Fruit fly (Drosophila melanogaster) whole organism, embryonic: ENCODE measurements around the gene Or83a.

ENCODE experiments used
- Aef1 ChIP-seq: fragments of 200-800 bp; sonication (Bioruptor generic); IDR thresholded peaks from 3 replicates; pipeline ENCODE4 v1.3.6; 2022; ENCODE audit warnings: missing biosample characterization, missing genetic modification characterization
- Asciz ChIP-seq: fragments of 200-800 bp; sonication (Bioruptor generic); optimal IDR thresholded peaks from 2 replicates; lab custom pipeline; 2017; ENCODE audit warnings: missing biosample characterization, mild to moderate bottlenecking, missing genetic modification characterization, missing genetic modification reagents
- B-H2 ChIP-seq: fragments of 200-800 bp; sonication (Bioruptor generic); optimal IDR thresholded peaks from 2 replicates; lab custom pipeline; 2018; ENCODE audit warnings: missing biosample characterization, mild to moderate bottlenecking, missing genetic modification characterization
- Bgb ChIP-seq: fragments of 200-800 bp; sonication (Bioruptor generic); IDR thresholded peaks from 2 replicates; pipeline ENCODE4 v1.3.6; 2022; ENCODE audit warnings: missing biosample characterization, missing genetic modification characterization; ENCODE audit not compliant: partially characterized antibody
- CG12071 ChIP-seq: fragments of 200-800 bp; sonication (Bioruptor generic); optimal IDR thresholded peaks from 3 replicates; lab custom pipeline; 2018; ENCODE audit warnings: missing biosample characterization, mild to moderate bottlenecking, missing genetic modification characterization
- CG13624 ChIP-seq: fragments of 200-800 bp; sonication (Bioruptor generic); optimal IDR thresholded peaks from 2 replicates; lab custom pipeline; 2016; ENCODE audit warnings: missing biosample characterization, missing genetic modification characterization
- CG14441 ChIP-seq: fragments of 200-800 bp; sonication (Bioruptor generic); IDR thresholded peaks from 2 replicates; pipeline ENCODE4 v1.3.6; 2022; ENCODE audit warnings: missing biosample characterization, missing genetic modification characterization
- CG17186 ChIP-seq: fragments of 200-800 bp; sonication (Bioruptor generic); optimal IDR thresholded peaks from 3 replicates; lab custom pipeline; 2017; ENCODE audit warnings: missing biosample characterization, missing genetic modification reagents, missing genetic modification characterization
- CG2712 ChIP-seq: fragments of 200-800 bp; optimal IDR thresholded peaks from 3 replicates; lab custom pipeline; 2019; ENCODE audit warnings: missing biosample characterization, mild to moderate bottlenecking, missing genetic modification characterization, moderate library complexity
- CG31365 ChIP-seq: fragments of 200-800 bp; sonication (Bioruptor generic); optimal IDR thresholded peaks from 2 replicates; lab custom pipeline; 2018; ENCODE audit warnings: missing biosample characterization, mild to moderate bottlenecking, missing genetic modification characterization
- CG31388 ChIP-seq: fragments of 200-800 bp; sonication (Bioruptor generic); optimal IDR thresholded peaks from 2 replicates; lab custom pipeline; 2016; ENCODE audit warnings: missing biosample characterization, missing genetic modification characterization
- CG32767 ChIP-seq: fragments of 200-800 bp; sonication (Bioruptor generic); IDR thresholded peaks from 2 replicates; pipeline ENCODE4 v1.3.6; 2022; ENCODE audit warnings: missing biosample characterization, missing genetic modification characterization
- CG3726 ChIP-seq: fragments of 200-800 bp; sonication (Bioruptor generic); IDR thresholded peaks from 3 replicates; pipeline ENCODE4, ENCODE4 v1.3.6; 2022; ENCODE audit warnings: missing biosample characterization, missing genetic modification characterization
- CG3995 ChIP-seq: fragments of 200-800 bp; sonication (Bioruptor generic); optimal IDR thresholded peaks from 3 replicates; lab custom pipeline; 2016; ENCODE audit warnings: missing biosample characterization, missing genetic modification characterization
- CG4424 ChIP-seq: fragments of 200-800 bp; sonication (Bioruptor generic); optimal IDR thresholded peaks from 3 replicates; lab custom pipeline; 2016; ENCODE audit warnings: missing biosample characterization, missing genetic modification characterization
- CG4730 ChIP-seq: fragments of 200-800 bp; sonication (Bioruptor generic); IDR thresholded peaks from 2 replicates; pipeline ENCODE4 v1.3.6; 2022; ENCODE audit warnings: missing biosample characterization, missing genetic modification characterization
- CG7786 ChIP-seq: fragments of 200-800 bp; sonication (Bioruptor generic); optimal IDR thresholded peaks from 2 replicates; lab custom pipeline; 2016; ENCODE audit warnings: missing biosample characterization, missing genetic modification characterization
- CG8290 ChIP-seq, 3 experiments: fragments of 200-800 bp; sonication (Bioruptor generic); optimal IDR thresholded peaks; 2 replicates each; lab custom pipeline; 2016 to 2019; ENCODE audit warnings: missing biosample characterization in 3 of 3, missing genetic modification characterization in 3 of 3, mild to moderate bottlenecking in 2 of 3, moderate library complexity in 1 of 3
- Ets65A ChIP-seq: fragments of 200-800 bp; sonication (Bioruptor generic); peaks from one replicate; lab custom pipeline; 2016; ENCODE audit warnings: missing biosample characterization, missing genetic modification characterization
- Hr78 ChIP-seq, 2 experiments: fragments of 200-800 bp in 1 of 2; fragments of >200 bp in 1 of 2; sonication (Bioruptor generic) in 1 of 2; optimal IDR thresholded peaks; 2 replicates each; lab custom pipeline; 2017 to 2019; ENCODE audit warnings: missing biosample characterization in 2 of 2, missing genetic modification characterization in 2 of 2, mild to moderate bottlenecking in 1 of 2, moderate library complexity in 1 of 2
- Hsf ChIP-seq: fragments of 200-800 bp; sonication (Bioruptor generic); optimal IDR thresholded peaks from 3 replicates; lab custom pipeline; 2016; ENCODE audit warnings: missing biosample characterization, missing genetic modification characterization
- Med ChIP-seq: fragments of 200-800 bp; sonication (Bioruptor generic); peaks from one replicate; lab custom pipeline; 2016; ENCODE audit warnings: missing biosample characterization, missing genetic modification characterization, mild to moderate bottlenecking, inconsistent platforms, moderate library complexity
- NC2α ChIP-seq: fragments of 200-800 bp; sonication (Bioruptor generic); optimal IDR thresholded peaks from 2 replicates; lab custom pipeline; 2016; ENCODE audit warnings: missing biosample characterization, missing genetic modification characterization
- Neu2 ChIP-seq: fragments of 200-800 bp; sonication (Bioruptor generic); optimal IDR thresholded peaks from 3 replicates; lab custom pipeline; 2016; ENCODE audit warnings: missing biosample characterization, missing genetic modification characterization, borderline replicate concordance
- Nf-YA ChIP-seq: fragments of 200-800 bp; sonication (Bioruptor generic); IDR thresholded peaks from 2 replicates; pipeline ENCODE4 v1.3.6; 2022; ENCODE audit warnings: missing biosample characterization, missing genetic modification characterization
- NfI ChIP-seq: fragments of 200-800 bp; sonication (Bioruptor generic); optimal IDR thresholded peaks from 3 replicates; lab custom pipeline; 2018; ENCODE audit warnings: missing biosample characterization, mild to moderate bottlenecking, missing genetic modification characterization, moderate library complexity
- Oli ChIP-seq: fragments of 200-800 bp; sonication (Bioruptor generic); optimal IDR thresholded peaks from 2 replicates; lab custom pipeline; 2018; ENCODE audit warnings: missing biosample characterization, mild to moderate bottlenecking, missing genetic modification characterization, moderate library complexity
- Sin3A ChIP-seq: fragments of >200 bp; optimal IDR thresholded peaks from 2 replicates; lab custom pipeline; 2018
- Sox100B ChIP-seq: fragments of 200-800 bp; sonication (Bioruptor generic); optimal IDR thresholded peaks from 3 replicates; lab custom pipeline; 2018; ENCODE audit warnings: missing biosample characterization, mild to moderate bottlenecking, missing genetic modification characterization
- Vsx1 ChIP-seq: fragments of 200-800 bp; sonication (Bioruptor generic); optimal IDR thresholded peaks from 2 replicates; lab custom pipeline; 2017; ENCODE audit warnings: missing biosample characterization, mild to moderate bottlenecking, missing genetic modification characterization, missing genetic modification reagents
- ab ChIP-seq: fragments of 200-800 bp; sonication (Bioruptor generic); optimal IDR thresholded peaks from 2 replicates; lab custom pipeline; 2016; ENCODE audit warnings: missing biosample characterization, missing genetic modification characterization
- bbx ChIP-seq: fragments of 200-800 bp; sonication (Bioruptor generic); IDR thresholded peaks from 2 replicates; pipeline ENCODE4 v1.3.6; 2022; ENCODE audit warnings: missing biosample characterization, missing genetic modification characterization; ENCODE audit not compliant: partially characterized antibody
- bcd ChIP-seq: fragments of 200-800 bp; sonication (Bioruptor generic); optimal IDR thresholded peaks from 2 replicates; lab custom pipeline; 2017; ENCODE audit warnings: missing biosample characterization, mild to moderate bottlenecking, missing genetic modification characterization
- caup ChIP-seq: fragments of 200-800 bp; sonication (Bioruptor generic); optimal IDR thresholded peaks from 3 replicates; lab custom pipeline; 2017; ENCODE audit warnings: missing biosample characterization, mild to moderate bottlenecking, missing genetic modification characterization, moderate library complexity; ENCODE audit not compliant: severe bottlenecking
- dpn ChIP-seq, 2 experiments: fragments of 200-800 bp; sonication (Bioruptor generic); optimal IDR thresholded peaks; 3 replicates each; lab custom pipeline; 2016; ENCODE audit warnings: missing biosample characterization in 2 of 2, missing genetic modification characterization in 2 of 2
- exex ChIP-seq: fragments of 200-800 bp; sonication (Bioruptor generic); optimal IDR thresholded peaks from 4 replicates; lab custom pipeline; 2018; ENCODE audit warnings: missing biosample characterization, mild to moderate bottlenecking, missing genetic modification characterization, moderate library complexity
- fd64A ChIP-seq: fragments of 200-800 bp; sonication (Bioruptor generic); optimal IDR thresholded peaks from 3 replicates; lab custom pipeline; 2018; ENCODE audit warnings: missing biosample characterization, mild to moderate bottlenecking, missing genetic modification characterization
- gcm ChIP-seq: fragments of 200-800 bp; sonication (Bioruptor generic); optimal IDR thresholded peaks from 2 replicates; lab custom pipeline; 2019; ENCODE audit warnings: missing biosample characterization, mild to moderate bottlenecking, missing genetic modification characterization, moderate library complexity
- gcm2 ChIP-seq: fragments of 200-800 bp; sonication (Bioruptor generic); optimal IDR thresholded peaks from 2 replicates; lab custom pipeline; 2016; ENCODE audit warnings: missing biosample characterization, missing genetic modification characterization
- ind ChIP-seq: fragments of 200-800 bp; sonication (Bioruptor generic); optimal IDR thresholded peaks from 3 replicates; lab custom pipeline; 2016; ENCODE audit warnings: missing biosample characterization, missing genetic modification characterization
- nom ChIP-seq: fragments of 200-800 bp; sonication (Bioruptor generic); optimal IDR thresholded peaks from 2 replicates; lab custom pipeline; 2017; ENCODE audit warnings: missing biosample characterization, missing genetic modification characterization, mild to moderate bottlenecking, moderate library complexity, missing genetic modification reagents
- otp ChIP-seq: fragments of 200-800 bp; sonication (Bioruptor generic); IDR thresholded peaks from 3 replicates; pipeline ENCODE4, ENCODE4 v1.3.6; 2022; ENCODE audit warnings: missing biosample characterization, missing genetic modification characterization
- peb ChIP-seq: fragments of 200-800 bp; sonication (Bioruptor generic); IDR thresholded peaks from 2 replicates; pipeline ENCODE4 v1.3.6; 2022; ENCODE audit warnings: missing biosample characterization, missing genetic modification characterization
- phol ChIP-seq: fragments of 200-800 bp; sonication (Bioruptor generic); optimal IDR thresholded peaks from 3 replicates; lab custom pipeline; 2018; ENCODE audit warnings: missing biosample characterization, mild to moderate bottlenecking, missing genetic modification characterization, moderate library complexity
- psq ChIP-seq: fragments of 200-800 bp; sonication (Bioruptor generic); optimal IDR thresholded peaks from 2 replicates; lab custom pipeline; 2017; ENCODE audit warnings: missing biosample characterization, missing genetic modification characterization
- run ChIP-seq: fragments of 200-800 bp; sonication (Bioruptor generic); optimal IDR thresholded peaks from 3 replicates; lab custom pipeline; 2018; ENCODE audit warnings: missing biosample characterization, mild to moderate bottlenecking, missing genetic modification characterization
- vnd ChIP-seq: fragments of 200-800 bp; sonication (Bioruptor generic); IDR thresholded peaks from 3 replicates; pipeline ENCODE4 v1.3.6; 2022; ENCODE audit warnings: missing biosample characterization, missing genetic modification characterization; ENCODE audit not compliant: partially characterized antibody
- wek ChIP-seq: fragments of 200-800 bp; sonication (Bioruptor generic); optimal IDR thresholded peaks from 3 replicates; lab custom pipeline; 2018; ENCODE audit warnings: missing biosample characterization, mild to moderate bottlenecking, missing genetic modification characterization, moderate library complexity
- zfh2 ChIP-seq: fragments of 200-800 bp; sonication (Bioruptor generic); optimal IDR thresholded peaks from 2 replicates; lab custom pipeline; 2016; ENCODE audit warnings: missing biosample characterization, missing genetic modification characterization

The Or83a gene

dm6 chr3R:5368170-5368781, 30.7 kb downstream of the Or83a start, which contains the start of gene Cerk (continued):
- TF ChIP-seq NC2α (GFP tag; lab: Kevin White, UChicago) (no peak), B-H2 (peak; percentile 21), exex (tag; lab: Kevin White, UChicago) (no peak), CG14441 (GFP tag; lab: Robert Waterston, UW) (no peak), bcd (GFP tag; lab: Kevin White, UChicago) (no peak), CG32767 (no peak), wek (GFP tag; lab: Kevin White, UChicago) (peak; percentile 99), CG3726 (GFP tag; lab: Robert Waterston, UW) (no peak), otp (GFP tag; lab: Robert Waterston, UW) (0 out of 3 replicates have a peak, but pooled peaks have one; percentile 33), Sin3A (lab: Kevin White, UChicago) (peak; percentile 70), peb (no peak), CG7786 (peak; percentile 20), NfI (peak; percentile 42), Sox100B (GFP tag; lab: Kevin White, UChicago) (no peak), Asciz (GFP tag; lab: Kevin White, UChicago) (no peak), CG4730 (no peak), ab (GFP tag; lab: Kevin White, UChicago) (no peak), Oli (no peak), CG12071 (GFP tag; lab: Kevin White, UChicago) (no peak), gcm (no peak), fd64A (GFP tag; lab: Kevin White, UChicago) (no peak), Vsx1 (no peak), caup (GFP tag; lab: Kevin White, UChicago) (peak; percentile 30), zfh2 (GFP tag; lab: Kevin White, UChicago) (peak; percentile 36), CG8290 (GFP tag; optimal IDR thresholded peaks at IDR 0.05; lab: Kevin White, UChicago) (peak; percentile 30), CG8290 (tag; optimal IDR thresholded peaks at IDR 0.05; lab: Kevin White, UChicago) (peak; percentile 28 to 86), Bgb (peak; percentile 68), CG13624 (GFP tag; lab: Kevin White, UChicago) (peak; percentile 41), CG17186 (GFP tag; lab: Kevin White, UChicago) (peak; percentile 66), CG31388 (GFP tag; lab: Kevin White, UChicago) (no peak), Med (GFP tag; lab: Kevin White, UChicago) (peak; percentile 93), vnd (no peak), run (tag; lab: Kevin White, UChicago) (no peak), Ets65A (GFP tag; lab: Kevin White, UChicago) (peak; percentile 32), nom (GFP tag; lab: Kevin White, UChicago) (peak; percentile 54), psq (GFP tag; lab: Kevin White, UChicago) (no peak), Aef1 (GFP tag; lab: Robert Waterston, UW) (0 out of 3 replicates have a peak, but pooled peaks have one; percentile 12), CG3995 (GFP tag; lab: Kevin White, UChicago) (peak; percentile 93), CG4424 (GFP tag; lab: Kevin White, UChicago) (peak; percentile 1), Hsf (GFP tag; lab: Kevin White, UChicago) (peak; percentile 24), Neu2 (no peak), CG31365 (tag; lab: Kevin White, UChicago) (no peak), phol (peak; percentile 46), Hr78 (GFP tag; optimal IDR thresholded peaks at IDR 0.05; lab: Kevin White, UChicago) (no peak), ind (GFP tag; lab: Kevin White, UChicago) (peak; percentile 27), Nf-YA (GFP tag; lab: Robert Waterston, UW) (no peak), CG2712 (tag; lab: Kevin White, UChicago) (peak; percentile 42), gcm2 (GFP tag; lab: Kevin White, UChicago) (no peak), dpn (GFP tag; optimal IDR thresholded peaks at IDR 0.05; lab: Kevin White, UChicago) (peak; percentile 47 to 67), bbx (GFP tag; lab: Robert Waterston, UW) (peak; percentile 57)
